Worm (Caenorhabditis elegans) whole organism, L3 larva: Measurements from ENCODE around the gene C27D6.3.

Experiments
- ama-1 ChIP-seq: fragments of 150-350 bp; optimal IDR thresholded peaks from 2 replicates; lab custom pipeline; 2018
- zag-1 ChIP-seq: fragments of 150-350 bp; optimal IDR thresholded peaks from 2 replicates; lab custom pipeline; 2014; ENCODE audit warnings: missing biosample characterization, missing genetic modification characterization

- TF ChIP-seq ama-1 (lab: Kevin White, UChicago) (peak; percentile 23), zag-1 (no peak)
These were observed 4.3 kb upstream of the C27D6.3 start for ce11 chrII:5178609-5179008.
